Worm (Caenorhabditis elegans) whole organism, L2 larva: ENCODE results near the gene perm-3.

Source experiments
- C34F6.9 ChIP-seq: fragments of 150-350 bp; optimal IDR thresholded peaks from 2 replicates; lab custom pipeline; 2014; ENCODE audit warnings: missing biosample characterization, missing genetic modification characterization
- F13H6.1 ChIP-seq: sonication (generic microtip); optimal IDR thresholded peaks from 2 replicates; lab custom pipeline; 2016; ENCODE audit warnings: missing genetic modification characterization, missing compliant biosample characterization
- R02D3.7 ChIP-seq: fragments of 150-350 bp; optimal IDR thresholded peaks from 2 replicates; lab custom pipeline; 2014; ENCODE audit warnings: missing biosample characterization, missing genetic modification characterization
- Y55F3AM.14 ChIP-seq: fragments of 200-800 bp; sonication (Bioruptor generic); optimal IDR thresholded peaks from 2 replicates; lab custom pipeline; 2018; ENCODE audit warnings: mild to moderate bottlenecking, missing genetic modification characterization, missing compliant biosample characterization
- aly-2 ChIP-seq: fragments of 150-350 bp; optimal IDR thresholded peaks from 2 replicates; lab custom pipeline; 2014; ENCODE audit warnings: missing biosample characterization, missing genetic modification characterization
- ama-1 ChIP-seq: fragments of 150-350 bp; optimal IDR thresholded peaks from 2 replicates; lab custom pipeline; 2018; ENCODE audit warnings: inconsistent platforms
- blmp-1 ChIP-seq: sonication (generic microtip); optimal IDR thresholded peaks from 2 replicates; lab custom pipeline; 2017; ENCODE audit warnings: missing genetic modification characterization, mild to moderate bottlenecking, missing compliant biosample characterization, antibody characterized with exemption, moderate library complexity; ENCODE audit not compliant: insufficient read depth
- ceh-16 ChIP-seq: fragments of 150-350 bp; optimal IDR thresholded peaks from 2 replicates; lab custom pipeline; 2014; ENCODE audit warnings: missing biosample characterization, missing genetic modification characterization
- crh-2 ChIP-seq: sonication (generic microtip); optimal IDR thresholded peaks from 2 replicates; lab custom pipeline; 2017; ENCODE audit warnings: missing biosample characterization, missing genetic modification characterization
- dmd-4 ChIP-seq: sonication (generic microtip); optimal IDR thresholded peaks from 2 replicates; lab custom pipeline; 2017; ENCODE audit warnings: missing biosample characterization, missing genetic modification characterization
- egl-27 ChIP-seq: sonication (generic microtip); optimal IDR thresholded peaks from 3 replicates; lab custom pipeline; 2017; ENCODE audit warnings: missing biosample characterization, missing genetic modification reagents, missing genetic modification characterization
- elt-1 ChIP-seq: fragments of 150-350 bp; optimal IDR thresholded peaks from 2 replicates; lab custom pipeline; 2014; ENCODE audit warnings: missing biosample characterization, missing genetic modification characterization
- elt-3 ChIP-seq: sonication (generic microtip); optimal IDR thresholded peaks from 2 replicates; lab custom pipeline; 2017; ENCODE audit warnings: missing biosample characterization, missing genetic modification characterization
- fos-1 ChIP-seq: fragments of 150-350 bp; optimal IDR thresholded peaks from 2 replicates; lab custom pipeline; 2014; ENCODE audit warnings: missing biosample characterization, missing genetic modification characterization
- gmeb-1 ChIP-seq: fragments of 150-350 bp; optimal IDR thresholded peaks from 2 replicates; lab custom pipeline; 2014; ENCODE audit warnings: missing biosample characterization, missing genetic modification characterization
- lin-11 ChIP-seq: fragments of 150-350 bp; sonication (generic microtip); optimal IDR thresholded peaks from 2 replicates; lab custom pipeline; 2014; ENCODE audit warnings: missing biosample characterization, missing genetic modification characterization, inconsistent platforms, mixed read lengths
- lsy-2 ChIP-seq, 2 experiments: fragments of 150-350 bp in 1 of 2; sonication (generic microtip) in 1 of 2; optimal IDR thresholded peaks; 2 replicates each; lab custom pipeline; 2014 to 2017; ENCODE audit warnings: missing biosample characterization in 2 of 2, missing genetic modification characterization in 2 of 2
- mab-5 ChIP-seq: fragments of 150-350 bp; optimal IDR thresholded peaks from 2 replicates; lab custom pipeline; 2014; ENCODE audit warnings: missing biosample characterization, missing genetic modification characterization
- mbf-1 ChIP-seq: sonication (generic microtip); optimal IDR thresholded peaks from 2 replicates; lab custom pipeline; 2017; ENCODE audit warnings: missing biosample characterization, missing genetic modification characterization
- mdl-1 ChIP-seq, 2 experiments: fragments of 150-350 bp in 1 of 2; sonication (generic microtip) in 1 of 2; optimal IDR thresholded peaks; 2 replicates each; lab custom pipeline; 2017; ENCODE audit warnings: missing biosample characterization in 2 of 2, missing genetic modification characterization in 2 of 2
- nhr-10 ChIP-seq: sonication (generic microtip); optimal IDR thresholded peaks from 2 replicates; lab custom pipeline; 2017; ENCODE audit warnings: missing biosample characterization, missing genetic modification characterization
- nhr-12 ChIP-seq: fragments of 150-350 bp; optimal IDR thresholded peaks from 2 replicates; lab custom pipeline; 2014; ENCODE audit warnings: missing biosample characterization, missing genetic modification characterization
- nhr-129 ChIP-seq: fragments of 150-350 bp; optimal IDR thresholded peaks from 2 replicates; lab custom pipeline; 2014; ENCODE audit warnings: missing biosample characterization, missing genetic modification characterization
- nhr-21 ChIP-seq: fragments of 150-350 bp; optimal IDR thresholded peaks from 2 replicates; lab custom pipeline; 2014; ENCODE audit warnings: missing biosample characterization, missing genetic modification characterization
- nhr-23 ChIP-seq: fragments of 150-350 bp; optimal IDR thresholded peaks from 2 replicates; lab custom pipeline; 2014; ENCODE audit warnings: missing biosample characterization, missing genetic modification reagents, missing genetic modification characterization
- nhr-237 ChIP-seq: fragments of 150-350 bp; optimal IDR thresholded peaks from 2 replicates; lab custom pipeline; 2014; ENCODE audit warnings: missing biosample characterization, missing genetic modification characterization
- nhr-25 ChIP-seq: fragments of 150-350 bp; sonication (generic microtip); optimal IDR thresholded peaks from 3 replicates; lab custom pipeline; 2014; ENCODE audit warnings: missing biosample characterization, missing genetic modification characterization
- peb-1 ChIP-seq: fragments of 150-350 bp; optimal IDR thresholded peaks from 2 replicates; lab custom pipeline; 2014; ENCODE audit warnings: missing biosample characterization, missing genetic modification characterization
- sem-4 ChIP-seq: fragments of 150-350 bp; optimal IDR thresholded peaks from 2 replicates; lab custom pipeline; 2014; ENCODE audit warnings: missing biosample characterization, missing genetic modification reagents, missing genetic modification characterization
- skn-1 ChIP-seq: sonication (generic microtip); optimal IDR thresholded peaks from 2 replicates; lab custom pipeline; 2017; ENCODE audit warnings: missing biosample characterization, missing genetic modification characterization
- sma-3 ChIP-seq: sonication (generic microtip); optimal IDR thresholded peaks from 2 replicates; lab custom pipeline; 2016; ENCODE audit warnings: missing genetic modification reagents, missing genetic modification characterization, missing compliant biosample characterization
- sma-9 ChIP-seq, 2 experiments: fragments of 150-350 bp in 1 of 2; sonication (generic microtip) in 1 of 2; optimal IDR thresholded peaks; 2 replicates each; lab custom pipeline; 2014 to 2016; ENCODE audit warnings: missing genetic modification characterization in 2 of 2, mild to moderate bottlenecking in 1 of 2, missing biosample characterization in 1 of 2, missing compliant biosample characterization in 1 of 2, missing genetic modification reagents in 1 of 2, moderate library complexity in 1 of 2
- snpc-4 ChIP-seq: fragments of 150-350 bp; optimal IDR thresholded peaks from 2 replicates; lab custom pipeline; 2014; ENCODE audit warnings: missing biosample characterization, missing genetic modification characterization
- unc-39 ChIP-seq: fragments of 150-350 bp; optimal IDR thresholded peaks from 2 replicates; lab custom pipeline; 2014; ENCODE audit warnings: missing biosample characterization, missing genetic modification characterization
- unc-55 ChIP-seq: fragments of 150-350 bp; sonication (generic microtip); optimal IDR thresholded peaks from 3 replicates; lab custom pipeline; 2014; ENCODE audit warnings: missing biosample characterization, missing genetic modification reagents, missing genetic modification characterization
- unc-62 ChIP-seq: fragments of 150-350 bp; optimal IDR thresholded peaks from 2 replicates; lab custom pipeline; 2014; ENCODE audit warnings: missing biosample characterization, missing genetic modification reagents, missing genetic modification characterization
- ztf-11 ChIP-seq: sonication (generic microtip); optimal IDR thresholded peaks from 2 replicates; lab custom pipeline; 2017; ENCODE audit warnings: missing biosample characterization, missing genetic modification characterization
- ztf-4 ChIP-seq: fragments of 150-350 bp; optimal IDR thresholded peaks from 2 replicates; lab custom pipeline; 2014; ENCODE audit warnings: missing biosample characterization, missing genetic modification characterization

Gene perm-3

ce11 chrIV:5438705-5439104 is 44.1 kb upstream of the perm-3 start, which contains the start of gene mgl-3:
TSS of gene mgl-3 (plus strand) at chrIV:5439005.
- TF ChIP-seq sem-4 (tag; lab: Kevin White, UChicago) (no peak), elt-1 (no peak), F13H6.1 (tag; lab: Kevin White, UChicago) (no peak), nhr-129 (no peak), Y55F3AM.14 (GFP tag; lab: Kevin White, UChicago) (no peak), egl-27 (no peak), blmp-1 (no peak), unc-62 (no peak)

ce11 chrIV:5419122-5419521 is 24.5 kb upstream of the perm-3 start, which contains the start of gene ehn-3:
TSS of gene ehn-3 (minus strand) at chrIV:5419222.
- TF ChIP-seq nhr-129 (no peak), skn-1 (tag; lab: Kevin White, UChicago) (no peak), ztf-4 (tag; lab: Kevin White, UChicago) (no peak)

- no peak for TF ChIP-seq sma-3 (GFP tag; lab: Kevin White, UChicago)
- no peak for TF ChIP-seq ztf-11 (tag; lab: Kevin White, UChicago)
- TF ChIP-seq ceh-16 (tag; lab: Kevin White, UChicago): no peak
- no peak for TF ChIP-seq unc-62
- no peak for TF ChIP-seq lin-11
- no peak for TF ChIP-seq ama-1 (lab: Kevin White, UChicago)
- TF ChIP-seq Y55F3AM.14 (GFP tag; lab: Kevin White, UChicago): no peak
- no peak for TF ChIP-seq nhr-23 (tag; lab: Kevin White, UChicago)
- TF ChIP-seq blmp-1: no peak
- no peak for TF ChIP-seq snpc-4
- TF ChIP-seq fos-1 (tag; lab: Kevin White, UChicago): no peak
- no peak for TF ChIP-seq peb-1 (tag; lab: Kevin White, UChicago)
- TF ChIP-seq mab-5 (tag; lab: Kevin White, UChicago): no peak
- no peak for TF ChIP-seq sma-9 (GFP tag; optimal IDR thresholded peaks at IDR 0.05; lab: Kevin White, UChicago)
- TF ChIP-seq sma-9 (tag; optimal IDR thresholded peaks at IDR 0.05; lab: Kevin White, UChicago): no peak
- no peak for TF ChIP-seq F13H6.1 (tag; lab: Kevin White, UChicago)
- TF ChIP-seq R02D3.7 (tag; lab: Kevin White, UChicago): no peak
- no peak for TF ChIP-seq nhr-12 (tag; lab: Kevin White, UChicago)
- no peak for TF ChIP-seq dmd-4 (tag; lab: Kevin White, UChicago)
- no peak for TF ChIP-seq nhr-237
- TF ChIP-seq, all 48 proteins: peak for 0
These were observed 21.1 kb upstream of the perm-3 start, which contains the start of gene spp-7 for ce11 chrIV:5415696-5416095. TSS of gene spp-7 (minus strand) at chrIV:5415796.

ce11 chrIV:5411641-5412337 is 17.2 kb upstream of the perm-3 start, which contains the start of gene ZK616.8:
TSS of gene ZK616.8 (minus strand) at chrIV:5412193.
- TF ChIP-seq nhr-21 (tag; lab: Kevin White, UChicago) (no peak), mbf-1 (tag; lab: Kevin White, UChicago) (no peak), sma-9 (GFP tag; optimal IDR thresholded peaks at IDR 0.05; lab: Kevin White, UChicago) (no peak), sma-9 (tag; optimal IDR thresholded peaks at IDR 0.05; lab: Kevin White, UChicago) (no peak), C34F6.9 (tag; lab: Kevin White, UChicago) (no peak), unc-55 (GFP tag; lab: Kevin White, UChicago) (no peak), nhr-25 (tag; lab: Kevin White, UChicago) (no peak)

- TF ChIP-seq sma-9 (GFP tag; optimal IDR thresholded peaks at IDR 0.05; lab: Kevin White, UChicago) (no peak), sma-9 (tag; optimal IDR thresholded peaks at IDR 0.05; lab: Kevin White, UChicago) (no peak), R02D3.7 (tag; lab: Kevin White, UChicago) (no peak), mdl-1 (tag; optimal IDR thresholded peaks at IDR 0.05; lab: Kevin White, UChicago) (no peak), lin-11 (no peak), unc-39 (tag; lab: Kevin White, UChicago) (no peak), egl-27 (no peak), elt-3 (no peak), nhr-10 (tag; lab: Kevin White, UChicago) (no peak), crh-2 (tag; lab: Kevin White, UChicago) (no peak), gmeb-1 (tag; lab: Kevin White, UChicago) (no peak), snpc-4 (no peak), lsy-2 (tag; optimal IDR thresholded peaks at IDR 0.05; lab: Kevin White, UChicago) (no peak), ceh-16 (tag; lab: Kevin White, UChicago) (no peak), ama-1 (lab: Kevin White, UChicago) (no peak), aly-2 (no peak), F13H6.1 (tag; lab: Kevin White, UChicago) (no peak)
These were observed 16.5 kb upstream of the perm-3 start, which contains the start of gene ZK616.65 for ce11 chrIV:5411120-5411519. TSS of gene ZK616.65 (minus strand) at chrIV:5411220.
